Fruit fly (Drosophila melanogaster): Measurements from ENCODE around the gene CG5989.

Gene CG5989

dm6 chr3L:8559754-8560328 is 44.1 kb downstream of the CG5989 start:
- TF ChIP-seq h (optimal IDR thresholded peaks at IDR 0.05) (no peak), CG2202 (tag; optimal IDR thresholded peaks at IDR 0.05) (no peak), Ets65A (GFP tag) (peak; percentile 51), Deaf1 (tag; optimal IDR thresholded peaks at IDR 0.05) (peak; percentile 33), CG7357 (GFP tag; IDR thresholded peaks at IDR 0.05) (no peak), zf30C (GFP tag; optimal IDR thresholded peaks at IDR 0.05) (no peak), Dfd (GFP tag; optimal IDR thresholded peaks at IDR 0.05) (no peak), BtbVII (GFP tag; optimal IDR thresholded peaks at IDR 0.05) (no peak), CG1603 (tag; optimal IDR thresholded peaks at IDR 0.05) (no peak), Lpt (GFP tag; optimal IDR thresholded peaks at IDR 0.05) (no peak), Hr78 (GFP tag; optimal IDR thresholded peaks at IDR 0.05) (no peak), lbe (GFP tag; optimal IDR thresholded peaks at IDR 0.05) (no peak), jing (GFP tag; optimal IDR thresholded peaks at IDR 0.05) (no peak), CG3065 (GFP tag; optimal IDR thresholded peaks at IDR 0.05) (no peak), CG14860 (GFP tag; IDR thresholded peaks at IDR 0.05; ENCODE audit: partially characterized antibody) (peak; percentile 19; the same call in 1 of the 3 replicates), salm (tag; optimal IDR thresholded peaks at IDR 0.05) (no peak), lilli (GFP tag; optimal IDR thresholded peaks at IDR 0.05) (no peak), Sry-δ (GFP tag; optimal IDR thresholded peaks at IDR 0.05) (no peak), CkIIα-i1 (GFP tag; IDR thresholded peaks at IDR 0.05) (no peak), CG1233 (GFP tag; optimal IDR thresholded peaks at IDR 0.05) (no peak), twi (tag; optimal IDR thresholded peaks at IDR 0.05) (no peak), CG13123 (GFP tag; optimal IDR thresholded peaks at IDR 0.05) (no peak), CG13624 (GFP tag; optimal IDR thresholded peaks at IDR 0.05) (no peak), NC2α (GFP tag; optimal IDR thresholded peaks at IDR 0.05) (no peak), ems (GFP tag; optimal IDR thresholded peaks at IDR 0.05) (no peak), sens (GFP tag) (no peak), Ptx1 (GFP tag; IDR thresholded peaks at IDR 0.05) (no peak), kay (GFP tag; optimal IDR thresholded peaks at IDR 0.05) (no peak), CG13296 (GFP tag; optimal IDR thresholded peaks at IDR 0.05) (no peak), CG11504 (tag; optimal IDR thresholded peaks at IDR 0.05) (no peak), HmgD (GFP tag; optimal IDR thresholded peaks at IDR 0.05) (no peak), Drgx (GFP tag; IDR thresholded peaks at IDR 0.05) (no peak), CG9609 (GFP tag; optimal IDR thresholded peaks at IDR 0.05) (no peak), scrt (GFP tag; optimal IDR thresholded peaks at IDR 0.05) (no peak), CG10267 (tag; optimal IDR thresholded peaks at IDR 0.05) (no peak), CG15073 (GFP tag; optimal IDR thresholded peaks at IDR 0.05) (no peak), CG16863 (GFP tag; optimal IDR thresholded peaks at IDR 0.05) (no peak), Dad (GFP tag; optimal IDR thresholded peaks at IDR 0.05) (no peak), Nf-YB (GFP tag; optimal IDR thresholded peaks at IDR 0.05) (no peak), CG7745 (tag; optimal IDR thresholded peaks at IDR 0.05) (no peak), Med (GFP tag) (peak; percentile 82), unpg (GFP tag; optimal IDR thresholded peaks at IDR 0.05) (no peak), CG31441 (GFP tag; IDR thresholded peaks at IDR 0.05) (no peak), zfh1 (GFP tag; IDR thresholded peaks at IDR 0.05) (no peak), sqz (GFP tag; optimal IDR thresholded peaks at IDR 0.05) (no peak), CG33557 (GFP tag; optimal IDR thresholded peaks at IDR 0.05) (no peak), ase (GFP tag; IDR thresholded peaks at IDR 0.05) (0 out of 3 replicates have a peak, but pooled peaks have one; percentile 35), MTF-1 (GFP tag; optimal IDR thresholded peaks at IDR 0.05; ENCODE audit: borderline replicate concordance) (no peak), CG17802 (tag; optimal IDR thresholded peaks at IDR 0.05) (no peak), insv (GFP tag; optimal IDR thresholded peaks at IDR 0.05) (no peak), Mrtf (GFP tag; IDR thresholded peaks at IDR 0.05) (no peak), Fer2 (tag; optimal IDR thresholded peaks at IDR 0.05) (no peak)
